Fruit fly (Drosophila melanogaster): ENCODE results near the gene CG5885.

CG5885 gene

dm6 chr2L:9947265-9947664 is 29.1 kb upstream of the CG5885 start, which contains the start of gene CG5853:
Gene CG5853, minus strand, starts transcription at chr2L:9947648.
- TF ChIP-seq Myc (optimal IDR thresholded peaks at IDR 0.05) (no peak), psq (optimal IDR thresholded peaks at IDR 0.05) (no peak), h (optimal IDR thresholded peaks at IDR 0.05) (no peak), insv (optimal IDR thresholded peaks at IDR 0.05) (no peak), ttk (optimal IDR thresholded peaks at IDR 0.05) (no peak), Sin3A (optimal IDR thresholded peaks at IDR 0.05) (no peak)

dm6 chr2L:9946051-9946450 is 27.9 kb upstream of the CG5885 start:
- TF ChIP-seq ttk (optimal IDR thresholded peaks at IDR 0.05) (no peak), Myc (optimal IDR thresholded peaks at IDR 0.05) (no peak), psq (optimal IDR thresholded peaks at IDR 0.05) (no peak), h (optimal IDR thresholded peaks at IDR 0.05) (no peak), insv (optimal IDR thresholded peaks at IDR 0.05) (no peak), Sin3A (optimal IDR thresholded peaks at IDR 0.05) (no peak)

- TF ChIP-seq h (optimal IDR thresholded peaks at IDR 0.05) (no peak), psq (optimal IDR thresholded peaks at IDR 0.05) (no peak), insv (optimal IDR thresholded peaks at IDR 0.05) (no peak), Myc (optimal IDR thresholded peaks at IDR 0.05) (no peak), Sin3A (optimal IDR thresholded peaks at IDR 0.05) (no peak)
Measured at dm6 chr2L:9945086-9945485, 27.0 kb upstream of the CG5885 start.

- TF ChIP-seq psq (optimal IDR thresholded peaks at IDR 0.05) (no peak), ttk (optimal IDR thresholded peaks at IDR 0.05) (no peak), h (optimal IDR thresholded peaks at IDR 0.05) (no peak), Sin3A (optimal IDR thresholded peaks at IDR 0.05) (no peak), Myc (optimal IDR thresholded peaks at IDR 0.05) (no peak), insv (optimal IDR thresholded peaks at IDR 0.05) (no peak)
Measured at dm6 chr2L:9943521-9943920, 25.4 kb upstream of the CG5885 start.

- TF ChIP-seq h (optimal IDR thresholded peaks at IDR 0.05) (no peak), psq (optimal IDR thresholded peaks at IDR 0.05) (no peak), Sin3A (optimal IDR thresholded peaks at IDR 0.05) (no peak), Myc (optimal IDR thresholded peaks at IDR 0.05) (no peak), ttk (optimal IDR thresholded peaks at IDR 0.05) (no peak), insv (optimal IDR thresholded peaks at IDR 0.05) (no peak)
Measured at dm6 chr2L:9938631-9939256, 20.6 kb upstream of the CG5885 start, which contains the start of the genes Datp and CG4619. Gene Datp, minus strand, starts transcription at chr2L:9938790. Gene CG4619, plus strand, starts transcription at chr2L:9938863.

dm6 chr2L:9937908-9938307 is 19.8 kb upstream of the CG5885 start, which contains the start of gene Arglu1:
Gene Arglu1, minus strand, starts transcription at chr2L:9938134.
- TF ChIP-seq psq (optimal IDR thresholded peaks at IDR 0.05), result no peak
- no peak for TF ChIP-seq ttk (optimal IDR thresholded peaks at IDR 0.05)

- TF ChIP-seq ttk (optimal IDR thresholded peaks at IDR 0.05), result no peak
- no peak for TF ChIP-seq psq (optimal IDR thresholded peaks at IDR 0.05)
- no peak for TF ChIP-seq Myc (optimal IDR thresholded peaks at IDR 0.05)
- no peak for TF ChIP-seq insv (optimal IDR thresholded peaks at IDR 0.05)
- TF ChIP-seq Sin3A (optimal IDR thresholded peaks at IDR 0.05), result no peak
- TF ChIP-seq h (optimal IDR thresholded peaks at IDR 0.05), result no peak
Measured at dm6 chr2L:9933063-9933462, 14.9 kb upstream of the CG5885 start, which contains the start of gene Cpr30F. Gene Cpr30F, minus strand, starts transcription at chr2L:9933163.

- no peak for TF ChIP-seq psq (optimal IDR thresholded peaks at IDR 0.05)
- TF ChIP-seq Myc (optimal IDR thresholded peaks at IDR 0.05), result no peak
- no peak for TF ChIP-seq h (optimal IDR thresholded peaks at IDR 0.05)
- no peak for TF ChIP-seq ttk (optimal IDR thresholded peaks at IDR 0.05)
- TF ChIP-seq insv (optimal IDR thresholded peaks at IDR 0.05), result no peak
- TF ChIP-seq Sin3A (optimal IDR thresholded peaks at IDR 0.05), result no peak
Measured at dm6 chr2L:9930280-9930679, 12.2 kb upstream of the CG5885 start, which contains the start of gene CG42367. Gene CG42367, plus strand, starts transcription at chr2L:9930580.

- TF ChIP-seq psq (optimal IDR thresholded peaks at IDR 0.05), result no peak
- no peak for TF ChIP-seq h (optimal IDR thresholded peaks at IDR 0.05)
- no peak for TF ChIP-seq Myc (optimal IDR thresholded peaks at IDR 0.05)
- TF ChIP-seq Sin3A (optimal IDR thresholded peaks at IDR 0.05), result no peak
- TF ChIP-seq insv (optimal IDR thresholded peaks at IDR 0.05), result no peak
- no peak for TF ChIP-seq ttk (optimal IDR thresholded peaks at IDR 0.05)
Measured at dm6 chr2L:9924765-9925164, 6.6 kb upstream of the CG5885 start, which contains the start of the genes TbCMF46 and CG42366. Gene TbCMF46, minus strand, starts transcription at chr2L:9924865. Gene CG42366, plus strand, starts transcription at chr2L:9925161.

- TF ChIP-seq insv (optimal IDR thresholded peaks at IDR 0.05) (no peak), Myc (optimal IDR thresholded peaks at IDR 0.05) (no peak), Sin3A (optimal IDR thresholded peaks at IDR 0.05) (no peak), psq (optimal IDR thresholded peaks at IDR 0.05) (no peak), ttk (optimal IDR thresholded peaks at IDR 0.05) (no peak), h (optimal IDR thresholded peaks at IDR 0.05) (no peak)
Measured at dm6 chr2L:9921401-9921800, 3.3 kb upstream of the CG5885 start, which contains the start of gene CG4592. Gene CG4592, plus strand, starts transcription at chr2L:9921633.

- TF ChIP-seq Myc (optimal IDR thresholded peaks at IDR 0.05) (no peak), psq (optimal IDR thresholded peaks at IDR 0.05) (no peak), ttk (optimal IDR thresholded peaks at IDR 0.05) (no peak), Sin3A (optimal IDR thresholded peaks at IDR 0.05) (no peak), insv (optimal IDR thresholded peaks at IDR 0.05) (no peak), h (optimal IDR thresholded peaks at IDR 0.05) (no peak)
Measured at dm6 chr2L:9919949-9920348, 1.8 kb upstream of the CG5885 start, which contains the start of gene CG4594. Gene CG4594, plus strand, starts transcription at chr2L:9920160.

dm6 chr2L:9919218-9919617 is 1.1 kb upstream of the CG5885 start:
- TF ChIP-seq h (optimal IDR thresholded peaks at IDR 0.05) (no peak), psq (optimal IDR thresholded peaks at IDR 0.05) (no peak), Sin3A (optimal IDR thresholded peaks at IDR 0.05) (no peak), insv (optimal IDR thresholded peaks at IDR 0.05) (no peak), ttk (optimal IDR thresholded peaks at IDR 0.05) (no peak), Myc (optimal IDR thresholded peaks at IDR 0.05) (no peak)

Measured in Kc167 (cell line).